Worm (Caenorhabditis elegans): ENCODE measurements around the gene H28G03.3.

ce11 chrX:5193402-5193801 lies 32.8 kb downstream of the H28G03.3 start:
- TF ChIP-seq ZK546.5 (tag; optimal IDR thresholded peaks at IDR 0.05) = no peak
- TF ChIP-seq fos-1 (tag; optimal IDR thresholded peaks at IDR 0.05) = no peak
- TF ChIP-seq mdl-1 (tag; optimal IDR thresholded peaks at IDR 0.05) = no peak
- TF ChIP-seq elt-3 (tag; optimal IDR thresholded peaks at IDR 0.05) = no peak
- TF ChIP-seq ama-1 (optimal IDR thresholded peaks at IDR 0.05) = no peak
- no peak for TF ChIP-seq blmp-1 (tag; optimal IDR thresholded peaks at IDR 0.05; ENCODE audit: insufficient read depth)
- no peak for TF ChIP-seq aly-2 (tag; optimal IDR thresholded peaks at IDR 0.05)
- no peak for TF ChIP-seq R02D3.7 (tag; optimal IDR thresholded peaks at IDR 0.05)
- TF ChIP-seq Y55F3AM.14 (GFP tag; optimal IDR thresholded peaks at IDR 0.05) = no peak
- TF ChIP-seq sma-9 (GFP tag; optimal IDR thresholded peaks at IDR 0.05) = no peak
- no peak for TF ChIP-seq sma-9 (tag; optimal IDR thresholded peaks at IDR 0.05)
- no peak for TF ChIP-seq snpc-4 (tag; optimal IDR thresholded peaks at IDR 0.05)
- TF ChIP-seq unc-62 (GFP tag; optimal IDR thresholded peaks at IDR 0.05) = no peak
